Worm (Caenorhabditis elegans) whole organism, young adult: ENCODE data around the gene hpo-8.

Source experiments
- B0019.2 ChIP-seq: fragments of 200-800 bp; sonication (Bioruptor generic); conservative IDR thresholded peaks from 2 replicates; pipeline ENCODE4 v1.3.6; 2022; ENCODE audit warnings: missing genetic modification reagents, missing genetic modification characterization, missing compliant biosample characterization
- B0035.1 ChIP-seq: sonication (generic microtip); optimal IDR thresholded peaks from 2 replicates; lab custom pipeline; 2016; ENCODE audit warnings: missing genetic modification characterization, mild to moderate bottlenecking, missing compliant biosample characterization, missing genotype, missing genetic modification reagents
- C06A6.2 ChIP-seq: fragments of 200-800 bp; sonication (Bioruptor generic); conservative IDR thresholded peaks from 2 replicates; pipeline ENCODE4 v1.3.6; 2022; ENCODE audit warnings: missing genetic modification characterization, missing compliant biosample characterization
- C17E4.6 ChIP-seq: fragments of 200-800 bp; sonication (Bioruptor generic); IDR thresholded peaks from 2 replicates; pipeline ENCODE4 v1.3.6; 2022; ENCODE audit warnings: missing genetic modification reagents, missing genetic modification characterization, missing compliant biosample characterization
- F22D6.2 ChIP-seq: sonication (generic microtip); optimal IDR thresholded peaks from 2 replicates; lab custom pipeline; 2016; ENCODE audit warnings: mild to moderate bottlenecking, missing genetic modification characterization, missing compliant biosample characterization
- F23B12.7 ChIP-seq: sonication (generic microtip); optimal IDR thresholded peaks from 2 replicates; lab custom pipeline; 2017; ENCODE audit warnings: missing genetic modification characterization, mild to moderate bottlenecking, missing compliant biosample characterization, antibody characterized with exemption, moderate library complexity; ENCODE audit not compliant: insufficient read depth
- F49E8.2 ChIP-seq: sonication (generic microtip); optimal IDR thresholded peaks from 3 replicates; lab custom pipeline; 2017; ENCODE audit warnings: missing genetic modification characterization, mild to moderate bottlenecking, missing compliant biosample characterization, antibody characterized with exemption, moderate library complexity; ENCODE audit not compliant: insufficient read depth
- F57C9.4 ChIP-seq: sonication (generic microtip); optimal IDR thresholded peaks from 2 replicates; lab custom pipeline; 2017; ENCODE audit warnings: mild to moderate bottlenecking, missing genetic modification characterization, missing compliant biosample characterization
- T26A5.8 ChIP-seq: sonication (generic microtip); optimal IDR thresholded peaks from 2 replicates; lab custom pipeline; 2016; ENCODE audit warnings: missing genetic modification characterization, missing compliant biosample characterization
- Y56A3A.18 ChIP-seq: fragments of 200-800 bp; sonication (Bioruptor generic); IDR thresholded peaks from 2 replicates; pipeline ENCODE4 v1.3.6; 2022; ENCODE audit warnings: missing genetic modification reagents, missing genetic modification characterization, missing compliant biosample characterization
- Y67H2A.10 ChIP-seq: fragments of 200-800 bp; sonication (Bioruptor generic); conservative IDR thresholded peaks from 2 replicates; pipeline ENCODE4 v1.3.6; 2022; ENCODE audit warnings: missing genetic modification reagents, missing genetic modification characterization, missing compliant biosample characterization
- Y79H2A.3 ChIP-seq: fragments of 200-800 bp; sonication (Bioruptor generic); conservative IDR thresholded peaks from 2 replicates; pipeline ENCODE4 v1.3.6; 2022; ENCODE audit warnings: missing genetic modification reagents, missing genetic modification characterization, missing compliant biosample characterization
- aptf-2 ChIP-seq: fragments of 200-800 bp; sonication (Bioruptor generic); conservative IDR thresholded peaks from 2 replicates; pipeline ENCODE4 v1.3.6; 2022; ENCODE audit warnings: missing genetic modification reagents, missing genetic modification characterization, missing compliant biosample characterization
- athp-1 ChIP-seq: sonication (generic microtip); optimal IDR thresholded peaks from 2 replicates; lab custom pipeline; 2017; ENCODE audit warnings: mild to moderate bottlenecking, missing genetic modification characterization, missing compliant biosample characterization
- attf-6 ChIP-seq: fragments of 200-800 bp; sonication (Bioruptor generic); IDR thresholded peaks from 2 replicates; pipeline ENCODE4 v1.3.6; 2022; ENCODE audit warnings: missing genetic modification reagents, missing genetic modification characterization, missing compliant biosample characterization
- ccch-3 ChIP-seq: fragments of 200-800 bp; sonication (Bioruptor generic); optimal IDR thresholded peaks from 2 replicates; lab custom pipeline; 2018; ENCODE audit warnings: mild to moderate bottlenecking, missing genetic modification characterization, missing compliant biosample characterization
- cebp-1 ChIP-seq, 2 experiments: fragments of 200-800 bp in 1 of 2; sonication (Bioruptor generic) in 1 of 2; sonication (generic microtip) in 1 of 2; IDR thresholded peaks in 1 of 2; optimal IDR thresholded peaks in 1 of 2; 2 replicates each; pipeline versions ENCODE4 v1.3.6 to Lab custom; 2017 to 2022; ENCODE audit warnings: missing compliant biosample characterization in 2 of 2, missing genetic modification characterization in 2 of 2, mild to moderate bottlenecking in 1 of 2, missing genetic modification reagents in 1 of 2, moderate library complexity in 1 of 2
- ceh-100 ChIP-seq: fragments of 200-800 bp; sonication (Bioruptor generic); IDR thresholded peaks from 2 replicates; pipeline ENCODE4 v1.3.6; 2022; ENCODE audit warnings: missing genetic modification reagents, missing genetic modification characterization, missing compliant biosample characterization
- chd-7 ChIP-seq: sonication (generic microtip); optimal IDR thresholded peaks from 2 replicates; lab custom pipeline; 2016; ENCODE audit warnings: mild to moderate bottlenecking, missing genetic modification characterization, moderate library complexity, missing compliant biosample characterization
- dpl-1 ChIP-seq: fragments of 150-350 bp; optimal IDR thresholded peaks from 2 replicates; lab custom pipeline; 2014; ENCODE audit warnings: missing biosample characterization, missing genetic modification reagents, missing genetic modification characterization
- egl-18 ChIP-seq: fragments of 200-800 bp; sonication (Bioruptor generic); IDR thresholded peaks from 2 replicates; pipeline ENCODE4 v1.3.6; 2022; ENCODE audit warnings: missing genetic modification reagents, missing genetic modification characterization, missing compliant biosample characterization
- egrh-3 ChIP-seq: fragments of 200-800 bp; sonication (Bioruptor generic); IDR thresholded peaks from 2 replicates; pipeline ENCODE4 v1.3.6; 2022; ENCODE audit warnings: missing genetic modification reagents, missing genetic modification characterization, missing compliant biosample characterization
- him-1 ChIP-seq: sonication (generic microtip); optimal IDR thresholded peaks from 2 replicates; lab custom pipeline; 2016; ENCODE audit warnings: missing genotype, missing genetic modification reagents, missing genetic modification characterization, missing compliant biosample characterization
- hlh-12 ChIP-seq: sonication (generic microtip); optimal IDR thresholded peaks from 2 replicates; lab custom pipeline; 2016; ENCODE audit warnings: missing genetic modification characterization, missing compliant biosample characterization
- hmg-1.2 ChIP-seq: fragments of 200-800 bp; sonication (Bioruptor generic); IDR thresholded peaks from 2 replicates; pipeline ENCODE4 v1.3.6; 2022; ENCODE audit warnings: missing genetic modification reagents, missing genetic modification characterization, missing compliant biosample characterization
- hsf-1 ChIP-seq: fragments of 200-800 bp; sonication (Bioruptor generic); IDR thresholded peaks from 2 replicates; pipeline ENCODE4 v1.3.6; 2022; ENCODE audit warnings: missing genetic modification reagents, missing genetic modification characterization, missing compliant biosample characterization
- lsy-27 ChIP-seq: sonication (generic microtip); optimal IDR thresholded peaks from 2 replicates; lab custom pipeline; 2017; ENCODE audit warnings: missing genetic modification characterization, mild to moderate bottlenecking, missing compliant biosample characterization, antibody characterized with exemption, missing genotype, borderline replicate concordance; ENCODE audit not compliant: insufficient read depth
- madf-10 ChIP-seq: sonication (generic microtip); optimal IDR thresholded peaks from 2 replicates; lab custom pipeline; 2016; ENCODE audit warnings: mild to moderate bottlenecking, missing genetic modification characterization, missing compliant biosample characterization
- mes-4 ChIP-seq: sonication (generic microtip); optimal IDR thresholded peaks from 2 replicates; lab custom pipeline; 2016; ENCODE audit warnings: missing genotype, missing genetic modification characterization, missing compliant biosample characterization
- nfya-1 ChIP-seq: sonication (generic microtip); optimal IDR thresholded peaks from 2 replicates; lab custom pipeline; 2017; ENCODE audit warnings: antibody characterized with exemption, missing compliant biosample characterization, missing genetic modification characterization, borderline replicate concordance; ENCODE audit not compliant: insufficient read depth
- nhr-120 ChIP-seq: fragments of 200-800 bp; sonication (Bioruptor generic); IDR thresholded peaks from 2 replicates; pipeline ENCODE4 v1.3.6; 2022; ENCODE audit warnings: missing genetic modification characterization, missing compliant biosample characterization
- nhr-179 ChIP-seq: sonication (generic microtip); optimal IDR thresholded peaks from 2 replicates; lab custom pipeline; 2016; ENCODE audit warnings: mild to moderate bottlenecking, missing genetic modification characterization, missing compliant biosample characterization
- nhr-90 ChIP-seq: sonication (generic microtip); optimal IDR thresholded peaks from 2 replicates; lab custom pipeline; 2016; ENCODE audit warnings: missing genotype, mild to moderate bottlenecking, missing genetic modification characterization, missing compliant biosample characterization
- pbrm-1 ChIP-seq: fragments of 200-800 bp; sonication (Bioruptor generic); IDR thresholded peaks from 2 replicates; pipeline ENCODE4 v1.3.6; 2022; ENCODE audit warnings: missing genetic modification reagents, missing genetic modification characterization, missing compliant biosample characterization
- pha-4 ChIP-seq: fragments of 150-350 bp; sonication (generic microtip); optimal IDR thresholded peaks from 2 replicates; lab custom pipeline; 2014; ENCODE audit warnings: missing biosample characterization, missing genetic modification reagents, missing genetic modification characterization
- rcor-1 ChIP-seq: fragments of 200-800 bp; sonication (Bioruptor generic); IDR thresholded peaks from 2 replicates; pipeline ENCODE4 v1.3.6; 2022; ENCODE audit warnings: missing genetic modification reagents, missing genetic modification characterization, missing compliant biosample characterization
- rec-8 ChIP-seq, 2 experiments: sonication (generic microtip); optimal IDR thresholded peaks; 2 replicates each; lab custom pipeline; 2016; ENCODE audit warnings: mild to moderate bottlenecking in 2 of 2, missing genetic modification characterization in 2 of 2, missing genetic modification reagents in 2 of 2, missing genotype in 2 of 2, missing biosample characterization in 1 of 2, missing compliant biosample characterization in 1 of 2, moderate library complexity in 1 of 2
- snpc-1.3 ChIP-seq: sonication (generic microtip); optimal IDR thresholded peaks from 2 replicates; lab custom pipeline; 2017; ENCODE audit warnings: missing genetic modification characterization, mild to moderate bottlenecking, missing compliant biosample characterization, antibody characterized with exemption, moderate library complexity, missing genotype, missing genetic modification reagents; ENCODE audit not compliant: insufficient read depth
- unc-130 ChIP-seq: sonication (generic microtip); optimal IDR thresholded peaks from 2 replicates; lab custom pipeline; 2016; ENCODE audit warnings: missing genetic modification reagents, missing genetic modification characterization, missing compliant biosample characterization
- xnd-1 ChIP-seq: sonication (generic microtip); optimal IDR thresholded peaks from 2 replicates; lab custom pipeline; 2016; ENCODE audit warnings: missing genotype, missing genetic modification reagents, missing genetic modification characterization, missing compliant biosample characterization
- ztf-18 ChIP-seq: sonication (generic microtip); optimal IDR thresholded peaks from 2 replicates; lab custom pipeline; 2016; ENCODE audit warnings: missing genotype, mild to moderate bottlenecking, missing genetic modification characterization, missing compliant biosample characterization
- ztf-25 ChIP-seq: fragments of 200-800 bp; sonication (Bioruptor generic); IDR thresholded peaks from 2 replicates; pipeline ENCODE4 v1.3.6; 2022; ENCODE audit warnings: missing genetic modification reagents, missing genetic modification characterization, missing compliant biosample characterization
- ztf-26 ChIP-seq: sonication (generic microtip); optimal IDR thresholded peaks from 2 replicates; lab custom pipeline; 2017; ENCODE audit warnings: missing genetic modification characterization, missing compliant biosample characterization
- ztf-28 ChIP-seq: fragments of 200-800 bp; sonication (Bioruptor generic); IDR thresholded peaks from 2 replicates; pipeline ENCODE4 v1.3.6; 2022; ENCODE audit warnings: missing genetic modification reagents, missing genetic modification characterization, missing compliant biosample characterization

The hpo-8 gene

DNA sequence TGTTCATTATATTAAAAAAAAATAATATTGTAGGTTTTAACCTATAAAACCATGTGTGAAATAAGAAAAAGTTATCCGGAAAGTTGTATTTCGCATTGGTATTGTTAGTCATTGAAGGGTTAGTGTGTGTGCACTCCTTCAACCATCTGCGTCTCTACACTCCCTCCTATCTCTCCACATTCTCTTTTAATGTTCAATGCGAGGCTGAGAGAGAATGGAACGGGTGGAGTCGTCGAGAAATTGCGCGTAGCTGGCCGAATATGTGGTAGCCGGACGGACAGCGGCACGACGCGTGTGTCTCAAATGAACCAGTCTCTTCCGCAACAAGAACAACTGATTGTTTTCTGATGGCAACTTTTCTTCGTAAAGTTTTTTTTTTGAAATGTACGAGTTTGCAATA, 42.2 kb upstream of the hpo-8 start:
- TF ChIP-seq hmg-1.2 (GFP tag; lab: Robert Waterston, UW), result peak; percentile 91; the same call in 1 of the 2 replicates
- TF ChIP-seq nhr-90 (tag; lab: Kevin White, UChicago), result no peak

- TF ChIP-seq pbrm-1 (no peak), Y79H2A.3 (GFP tag; lab: Robert Waterston, UW) (no peak), rcor-1 (no peak), egrh-3 (no peak), cebp-1 (GFP tag; IDR thresholded peaks at IDR 0.05; lab: Robert Waterston, UW) (no peak), cebp-1 (tag; optimal IDR thresholded peaks at IDR 0.05; lab: Kevin White, UChicago) (no peak), attf-6 (GFP tag; lab: Robert Waterston, UW) (no peak), F22D6.2 (no peak), F49E8.2 (tag; lab: Kevin White, UChicago) (no peak), athp-1 (tag; lab: Kevin White, UChicago) (no peak), C17E4.6 (GFP tag; lab: Robert Waterston, UW) (no peak), nfya-1 (tag; lab: Kevin White, UChicago) (no peak), lsy-27 (tag; lab: Kevin White, UChicago) (no peak), xnd-1 (tag; lab: Kevin White, UChicago) (no peak), aptf-2 (GFP tag; lab: Robert Waterston, UW) (no peak), hsf-1 (GFP tag; lab: Robert Waterston, UW) (no peak), T26A5.8 (no peak), B0035.1 (tag; lab: Kevin White, UChicago) (no peak), pha-4 (tag; lab: Kevin White, UChicago) (no peak)
Observed at ce11 chrV:6799564-6799963, 39.5 kb upstream of the hpo-8 start, which contains the start of gene dmsr-9. TSS of gene dmsr-9 (minus strand) at chrV:6799664.

ce11 chrV:6801850-6802249, 37.2 kb upstream of the hpo-8 start, which contains the start of gene dmsr-10:
TSS of gene dmsr-10 (minus strand) at chrV:6801950.
- TF ChIP-seq unc-130 (no peak), ztf-18 (tag; lab: Kevin White, UChicago) (no peak), F23B12.7 (tag; lab: Kevin White, UChicago) (no peak), ztf-25 (GFP tag; lab: Robert Waterston, UW) (no peak), ceh-100 (GFP tag; lab: Robert Waterston, UW) (no peak), xnd-1 (tag; lab: Kevin White, UChicago) (no peak), T26A5.8 (no peak), ztf-26 (tag; lab: Kevin White, UChicago) (no peak), snpc-1.3 (tag; lab: Kevin White, UChicago) (no peak), chd-7 (tag; lab: Kevin White, UChicago) (no peak), C06A6.2 (GFP tag; lab: Robert Waterston, UW) (no peak), B0019.2 (GFP tag; lab: Robert Waterston, UW) (no peak)
- TF ChIP-seq, all 124 proteins: peak for 0

DNA sequence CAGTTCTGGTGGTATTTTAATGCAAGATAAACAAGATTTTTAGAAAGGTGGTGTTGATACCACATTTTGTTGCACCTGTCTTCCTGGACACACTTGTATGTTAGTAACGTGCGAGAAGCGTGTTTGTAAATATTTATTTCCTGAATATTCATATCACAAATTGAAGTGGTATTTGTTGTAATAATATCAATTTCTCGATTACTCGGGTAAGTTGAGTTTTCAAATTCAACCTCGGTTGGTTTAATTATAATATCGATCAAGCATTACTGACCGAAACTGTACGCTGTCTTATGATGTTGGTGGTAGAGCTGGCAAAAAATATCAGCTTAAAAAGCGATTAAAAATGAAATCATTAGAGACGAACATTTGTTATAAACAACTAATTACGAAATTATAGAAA, 35.1 kb upstream of the hpo-8 start, which contains the start of gene dmsr-11:
Gene dmsr-11, minus strand, starts transcription at position 101 of the 400 bp plus-strand sequence.
- no peak for TF ChIP-seq nhr-120 (GFP tag; lab: Robert Waterston, UW)
- TF ChIP-seq egl-18 (GFP tag; lab: Robert Waterston, UW), result no peak
- no peak for TF ChIP-seq rec-8 (tag; optimal IDR thresholded peaks at IDR 0.05; lab: Kevin White, UChicago)
- TF ChIP-seq Y56A3A.18 (GFP tag; lab: Robert Waterston, UW), result no peak
- no peak for TF ChIP-seq egrh-3
- TF ChIP-seq Y67H2A.10 (GFP tag; lab: Robert Waterston, UW), result no peak
- no peak for TF ChIP-seq F57C9.4 (tag; lab: Kevin White, UChicago)
- no peak for TF ChIP-seq him-1 (tag; lab: Kevin White, UChicago)
- no peak for TF ChIP-seq hlh-12 (tag; lab: Kevin White, UChicago)
- TF ChIP-seq ztf-28 (GFP tag; lab: Robert Waterston, UW), result no peak
- no peak for TF ChIP-seq madf-10 (tag; lab: Kevin White, UChicago)
- TF ChIP-seq nhr-179, result no peak
- no peak for TF ChIP-seq ccch-3 (GFP tag; lab: Kevin White, UChicago)
- TF ChIP-seq xnd-1 (tag; lab: Kevin White, UChicago), result no peak
- TF ChIP-seq dpl-1 (GFP tag; lab: Kevin White, UChicago), result no peak
- no peak for TF ChIP-seq mes-4 (tag; lab: Kevin White, UChicago)
